Worm (Caenorhabditis elegans): ENCODE data around the gene nhr-110.

DNA sequence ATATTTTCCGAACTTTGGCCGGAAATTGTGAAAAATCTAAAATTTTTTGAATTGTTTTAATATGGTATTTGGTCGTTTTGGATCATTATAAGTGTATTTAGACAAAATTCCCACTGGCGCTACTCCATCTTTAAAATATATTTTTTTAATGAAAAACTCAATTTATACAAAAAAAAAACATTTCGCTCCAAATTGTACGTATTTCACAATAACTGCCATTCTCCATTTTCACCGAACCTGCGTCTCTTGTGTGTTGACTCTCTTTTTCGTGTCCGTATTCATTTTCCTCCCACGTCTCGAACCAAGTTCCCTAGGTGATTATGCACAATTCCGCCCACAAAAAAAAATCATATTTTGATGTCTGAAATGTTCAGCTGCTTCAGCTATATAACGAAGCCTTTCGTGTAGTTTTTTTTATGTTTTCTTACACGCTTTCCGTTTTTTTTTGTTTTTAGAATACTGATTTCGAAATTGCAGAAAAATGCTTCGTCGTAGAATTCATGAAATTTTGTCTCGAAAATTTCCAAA is 23.6 kb downstream of the nhr-110 start, which contains the start of gene F16B4.2:
- TF ChIP-seq dao-5 (tag; optimal IDR thresholded peaks at IDR 0.05), result no peak
- no peak for TF ChIP-seq W03F9.2 (tag; optimal IDR thresholded peaks at IDR 0.05)
- TF ChIP-seq him-1 (tag; optimal IDR thresholded peaks at IDR 0.05), result no peak
